Worm (Caenorhabditis elegans): ENCODE data around the gene C28D4.10.
"Not testable (repeated sequence)": the region's sequence is repeated elsewhere in the genome, so short reads cannot be mapped to it uniquely, and the experiment has no call there.

The C28D4.10 gene

DNA sequence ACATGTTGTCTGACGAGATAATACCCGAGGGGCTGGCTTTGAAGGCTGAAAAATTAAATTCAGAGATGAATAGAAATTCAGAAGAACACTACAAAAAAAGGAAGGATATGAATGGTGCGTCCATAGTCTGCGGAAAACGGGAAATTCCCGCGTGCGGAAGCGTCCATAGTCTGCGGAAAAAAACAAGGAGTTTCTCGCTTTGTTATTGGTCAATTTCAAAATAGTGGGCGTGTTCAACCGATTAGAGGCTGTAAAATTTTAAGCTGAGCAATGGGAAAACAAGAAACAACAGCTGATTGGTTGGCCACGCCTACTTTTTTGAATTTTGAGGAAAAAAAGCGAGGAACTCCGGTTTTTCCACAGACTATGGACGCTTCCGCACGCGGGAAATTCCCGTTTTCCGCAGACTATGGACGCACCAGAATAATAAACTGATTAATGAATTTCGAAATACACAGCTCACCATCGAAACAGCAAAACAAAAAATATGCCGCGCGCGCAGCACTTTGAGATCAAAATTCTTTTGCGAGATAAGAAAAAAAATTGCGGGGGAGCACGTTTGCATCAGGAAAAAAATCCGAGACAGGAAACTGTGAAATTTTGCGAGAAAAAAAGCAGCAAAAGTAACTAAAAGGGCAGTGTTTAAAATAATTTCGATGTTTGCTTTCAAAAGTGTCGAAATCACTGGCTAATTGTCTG is 2.7 kb downstream of the C28D4.10 start, which contains the start of gene gln-6:
gln-6 (minus strand) TSS at position 51 of the 699 bp plus-strand sequence.
- TF ChIP-seq efl-1 (optimal IDR thresholded peaks at IDR 0.05): peak in 1 of 2 experiments; percentile 8
- not testable (repeated sequence) for TF ChIP-seq efl-1 (GFP tag; optimal IDR thresholded peaks at IDR 0.05 in 1 of 2)

DNA sequence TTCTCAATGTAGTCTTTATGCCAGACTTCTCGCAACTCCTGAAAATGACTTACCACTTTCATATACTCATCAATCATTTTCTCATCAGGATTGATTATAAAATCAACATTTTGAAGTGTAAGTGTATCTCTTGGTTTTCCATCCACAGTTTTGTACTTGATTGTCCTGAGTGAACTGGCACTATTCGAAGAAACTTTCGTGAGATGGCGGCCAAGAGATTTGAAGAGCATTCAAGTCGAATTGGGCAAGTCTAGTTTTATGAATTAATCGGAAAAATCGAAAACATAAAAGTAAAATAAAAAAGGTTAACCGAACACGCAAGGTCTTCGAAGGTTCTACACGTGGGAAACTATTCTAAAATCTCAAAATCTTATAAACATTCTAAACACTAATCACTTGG is 4.6 kb downstream of the C28D4.10 start, which contains the start of gene C28D4.7:
C28D4.7 (minus strand) TSS at position 265 of the 400 bp plus-strand sequence.
- TF ChIP-seq swsn-7 (tag; optimal IDR thresholded peaks at IDR 0.05) (no peak), isw-1 (GFP tag; IDR thresholded peaks at IDR 0.05) (no peak), nhr-85 (tag) (no peak), nhr-76 (tag; optimal IDR thresholded peaks at IDR 0.05) (no peak), aly-2 (tag; optimal IDR thresholded peaks at IDR 0.05) (no peak), efl-3 (GFP tag; optimal IDR thresholded peaks at IDR 0.05) (no peak), nhr-84 (tag; optimal IDR thresholded peaks at IDR 0.05) (no peak), tlp-1 (tag; optimal IDR thresholded peaks at IDR 0.05) (no peak), blmp-1 (tag; optimal IDR thresholded peaks at IDR 0.05) (no peak)

DNA sequence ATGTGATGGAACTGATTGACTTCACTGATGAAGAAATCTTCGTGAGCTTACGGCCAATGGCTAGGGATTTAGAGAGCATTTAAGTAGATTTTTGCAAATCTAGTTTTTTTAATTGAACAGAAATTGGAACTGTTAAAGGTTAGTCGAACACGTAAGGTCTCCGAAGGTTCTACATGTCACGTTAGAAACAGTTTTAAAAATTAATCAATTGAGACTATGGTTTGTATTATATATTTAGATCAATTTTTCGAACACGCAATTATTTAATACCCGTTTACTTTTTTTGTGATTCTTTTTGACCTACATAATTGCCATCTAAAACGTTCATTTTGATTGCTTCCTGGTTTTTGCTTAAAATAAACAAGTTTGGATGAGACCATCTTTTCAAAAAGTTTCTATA is 6.6 kb downstream of the C28D4.10 start, which contains the start of gene C28D4.4:
C28D4.4 (minus strand) TSS at position 101 of the 400 bp plus-strand sequence.
- TF ChIP-seq nhr-12 (tag; optimal IDR thresholded peaks at IDR 0.05): no peak
- TF ChIP-seq ceh-88 (GFP tag; IDR thresholded peaks at IDR 0.05): no peak
- TF ChIP-seq ceh-63 (GFP tag; optimal IDR thresholded peaks at IDR 0.05): no peak
- TF ChIP-seq nhr-28 (tag; optimal IDR thresholded peaks at IDR 0.05): no peak
- TF ChIP-seq C16A3.4 (tag; optimal IDR thresholded peaks at IDR 0.05): no peak
- TF ChIP-seq jun-1 (tag; optimal IDR thresholded peaks at IDR 0.05): no peak
- TF ChIP-seq pag-3 (tag; optimal IDR thresholded peaks at IDR 0.05; ENCODE audit: borderline replicate concordance, insufficient read depth): no peak
- TF ChIP-seq ztf-4 (tag; optimal IDR thresholded peaks at IDR 0.05): no peak
- TF ChIP-seq unc-86 (tag; optimal IDR thresholded peaks at IDR 0.05): no peak
- TF ChIP-seq sup-37 (GFP tag; optimal IDR thresholded peaks at IDR 0.05): no peak
- no peak for TF ChIP-seq C34B4.2 (tag; optimal IDR thresholded peaks at IDR 0.05)

DNA sequence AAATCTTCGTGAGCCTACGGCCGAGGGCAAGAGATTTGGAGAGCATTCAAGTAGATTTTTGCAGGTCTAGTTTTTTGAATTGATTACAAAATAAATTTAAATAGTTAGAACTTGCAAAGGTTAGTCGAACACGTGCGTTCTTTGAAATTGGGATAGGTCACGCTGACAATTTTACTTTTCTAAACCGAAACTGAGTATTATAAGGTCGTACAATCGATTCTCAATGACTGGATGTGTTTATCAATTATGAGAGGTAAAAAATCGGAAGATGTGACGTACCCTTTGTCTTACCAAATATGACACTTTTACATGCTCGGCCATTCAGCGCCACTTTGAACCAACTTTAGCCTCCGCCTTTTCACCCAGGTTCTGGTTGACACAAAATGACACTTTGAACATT is 8.5 kb downstream of the C28D4.10 start, which contains the start of gene C28D4.5:
C28D4.5 (minus strand) TSS at position 101 of the 400 bp plus-strand sequence.
- TF ChIP-seq unc-62 (GFP tag; optimal IDR thresholded peaks at IDR 0.05): no peak
- TF ChIP-seq ceh-88 (GFP tag; IDR thresholded peaks at IDR 0.05): no peak
- no peak for TF ChIP-seq ceh-63 (GFP tag; optimal IDR thresholded peaks at IDR 0.05)
- no peak for TF ChIP-seq pqm-1 (tag; optimal IDR thresholded peaks at IDR 0.05)
- TF ChIP-seq nhr-12 (tag; optimal IDR thresholded peaks at IDR 0.05): no peak
- TF ChIP-seq sptf-1 (tag; optimal IDR thresholded peaks at IDR 0.05): no peak
- no peak for TF ChIP-seq dpl-1 (GFP tag; optimal IDR thresholded peaks at IDR 0.05)
- no peak for TF ChIP-seq unc-86 (tag; optimal IDR thresholded peaks at IDR 0.05)
- TF ChIP-seq rnt-1 (tag; optimal IDR thresholded peaks at IDR 0.05): no peak
- no peak for TF ChIP-seq skn-1 (tag; optimal IDR thresholded peaks at IDR 0.05)
- no peak for TF ChIP-seq sox-4 (tag; optimal IDR thresholded peaks at IDR 0.05)
- TF ChIP-seq ets-5 (GFP tag; IDR thresholded peaks at IDR 0.05): no peak
- no peak for TF ChIP-seq nhr-11 (tag; optimal IDR thresholded peaks at IDR 0.05)
- TF ChIP-seq elt-3 (tag; optimal IDR thresholded peaks at IDR 0.05): no peak
- TF ChIP-seq jun-1 (tag; optimal IDR thresholded peaks at IDR 0.05): no peak

DNA sequence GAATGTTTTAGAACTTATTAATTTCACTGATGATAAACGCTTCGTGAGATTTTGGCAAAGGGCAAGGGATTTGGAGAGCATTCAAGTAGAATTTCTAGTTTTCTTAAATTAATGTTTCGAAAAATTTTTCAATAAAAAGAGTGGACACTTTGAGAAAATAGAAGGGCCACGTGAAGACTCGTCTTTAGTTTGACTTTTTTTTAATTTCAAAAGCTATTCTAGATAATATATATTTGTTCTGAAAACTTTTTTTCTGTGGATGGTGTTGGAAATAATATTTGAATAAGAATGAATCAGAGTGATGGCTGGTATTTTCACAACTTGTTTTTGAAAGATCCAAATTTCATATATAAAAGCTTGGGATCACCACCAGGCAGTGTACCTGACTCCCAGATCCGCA is 10.0 kb downstream of the C28D4.10 start, which contains the start of gene C28D4.8:
C28D4.8 (minus strand) TSS at position 101 of the 400 bp plus-strand sequence.
- TF ChIP-seq tbx-2 (tag; optimal IDR thresholded peaks at IDR 0.05) (no peak), irx-1 (tag; optimal IDR thresholded peaks at IDR 0.05) (no peak), snu-23 (GFP tag; optimal IDR thresholded peaks at IDR 0.05) (no peak), ceh-8 (GFP tag; optimal IDR thresholded peaks at IDR 0.05) (no peak), aly-2 (tag; optimal IDR thresholded peaks at IDR 0.05) (no peak), F16B12.6 (tag; optimal IDR thresholded peaks at IDR 0.05) (no peak), lsy-2 (tag; optimal IDR thresholded peaks at IDR 0.05) (no peak)
